Worm (Caenorhabditis elegans): ENCODE measurements around the gene ifg-1.
A peak's percentile ranks its signal among the peaks of the same experiment; 100 is the strongest.

The ifg-1 gene

ce11 chrII:8249710-8250109, 32.7 kb downstream of the ifg-1 start:
- TF ChIP-seq fos-1 (tag; optimal IDR thresholded peaks at IDR 0.05): peak; percentile 20
- no peak for TF ChIP-seq aly-2 (tag; optimal IDR thresholded peaks at IDR 0.05)

ce11 chrII:8253160-8253793, 36.3 kb downstream of the ifg-1 start, which contains the start of gene F35C11.5:
TSS of gene F35C11.5 (plus strand) at chrII:8253743.
- no peak for TF ChIP-seq ceh-16 (tag; optimal IDR thresholded peaks at IDR 0.05)

DNA sequence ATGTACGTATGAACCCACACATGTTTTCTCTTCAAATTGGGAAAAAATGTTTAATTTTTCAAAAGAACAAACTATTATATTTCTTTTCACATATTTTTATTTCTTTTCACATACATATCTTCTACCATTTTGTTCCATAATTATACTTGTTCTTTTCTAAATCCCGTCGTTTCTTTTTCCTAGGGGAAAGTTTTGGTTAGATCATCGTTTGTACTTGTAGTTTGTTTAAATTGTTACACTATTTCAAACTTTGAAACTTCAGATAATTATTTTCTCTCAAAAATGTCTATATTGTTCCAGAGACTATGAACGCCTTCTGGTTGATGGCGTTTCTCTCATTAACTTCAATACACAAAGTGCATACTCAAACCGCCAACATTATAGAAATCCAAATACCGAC, 39.0 kb downstream of the ifg-1 start, which contains the start of gene F35C11.7:
Gene F35C11.7, plus strand, starts transcription at position 301 of the 400 bp plus-strand sequence.
- TF ChIP-seq fos-1 (tag; optimal IDR thresholded peaks at IDR 0.05) (no peak), dmd-4 (tag; optimal IDR thresholded peaks at IDR 0.05) (no peak), ceh-82 (tag; optimal IDR thresholded peaks at IDR 0.05) (no peak), C34F6.9 (tag; optimal IDR thresholded peaks at IDR 0.05) (no peak), nhr-25 (tag; optimal IDR thresholded peaks at IDR 0.05) (no peak), ama-1 (optimal IDR thresholded peaks at IDR 0.05) (no peak), sma-3 (GFP tag; optimal IDR thresholded peaks at IDR 0.05) (no peak), nhr-11 (tag; optimal IDR thresholded peaks at IDR 0.05) (no peak)

- TF ChIP-seq lin-11 (tag; optimal IDR thresholded peaks at IDR 0.05) (no peak), mdl-1 (tag; optimal IDR thresholded peaks at IDR 0.05) (no peak), F13H6.1 (tag; optimal IDR thresholded peaks at IDR 0.05) (no peak), ceh-16 (tag; optimal IDR thresholded peaks at IDR 0.05) (no peak), Y55F3AM.14 (GFP tag; optimal IDR thresholded peaks at IDR 0.05) (no peak), crh-2 (tag; optimal IDR thresholded peaks at IDR 0.05) (no peak), fos-1 (tag; optimal IDR thresholded peaks at IDR 0.05) (no peak), nhr-10 (tag; optimal IDR thresholded peaks at IDR 0.05) (no peak), nhr-21 (tag; optimal IDR thresholded peaks at IDR 0.05) (no peak), unc-39 (tag; optimal IDR thresholded peaks at IDR 0.05) (no peak), sem-4 (tag; optimal IDR thresholded peaks at IDR 0.05) (no peak), blmp-1 (tag; optimal IDR thresholded peaks at IDR 0.05; ENCODE audit: insufficient read depth) (no peak), nhr-25 (tag; optimal IDR thresholded peaks at IDR 0.05) (no peak), ztf-1 (GFP tag; conservative IDR thresholded peaks at IDR 0.05) (no peak), R02D3.7 (tag; optimal IDR thresholded peaks at IDR 0.05) (no peak), nhr-77 (tag; optimal IDR thresholded peaks at IDR 0.05) (no peak), elt-1 (tag; optimal IDR thresholded peaks at IDR 0.05) (no peak), snpc-4 (tag; optimal IDR thresholded peaks at IDR 0.05) (no peak)
Measured at ce11 chrII:8259038-8259437, 42.0 kb downstream of the ifg-1 start, which contains the start of gene F35C11.6. TSS of gene F35C11.6 (minus strand) at chrII:8259138.

DNA sequence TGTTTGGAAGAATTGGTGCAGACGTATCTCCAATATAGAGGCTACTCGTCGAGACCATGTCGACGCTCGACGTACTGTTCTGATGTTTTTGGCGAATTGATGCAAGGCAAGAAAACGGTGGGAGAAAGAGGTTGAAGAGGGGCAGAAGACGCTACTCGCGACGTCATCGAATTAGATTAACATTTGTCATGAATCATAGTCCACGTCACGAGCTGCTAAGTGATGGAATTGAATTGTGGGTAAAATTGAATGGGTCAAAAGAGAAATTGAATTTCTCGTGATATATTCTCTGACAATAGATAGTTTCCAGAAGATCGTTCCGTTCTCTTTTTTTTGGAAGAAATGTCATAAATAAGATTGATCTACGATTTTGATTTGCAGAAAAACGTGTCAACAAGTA, 42.7 kb downstream of the ifg-1 start:
- TF ChIP-seq nhr-129 (tag; optimal IDR thresholded peaks at IDR 0.05) (peak; percentile 12), sma-3 (GFP tag; optimal IDR thresholded peaks at IDR 0.05) (peak; percentile 88), crh-2 (tag; optimal IDR thresholded peaks at IDR 0.05) (peak; percentile 23), dmd-4 (tag; optimal IDR thresholded peaks at IDR 0.05) (no peak), sma-9 (GFP tag; optimal IDR thresholded peaks at IDR 0.05) (peak; percentile 66), sma-9 (tag; optimal IDR thresholded peaks at IDR 0.05) (no peak), ztf-4 (tag; optimal IDR thresholded peaks at IDR 0.05) (no peak)

DNA sequence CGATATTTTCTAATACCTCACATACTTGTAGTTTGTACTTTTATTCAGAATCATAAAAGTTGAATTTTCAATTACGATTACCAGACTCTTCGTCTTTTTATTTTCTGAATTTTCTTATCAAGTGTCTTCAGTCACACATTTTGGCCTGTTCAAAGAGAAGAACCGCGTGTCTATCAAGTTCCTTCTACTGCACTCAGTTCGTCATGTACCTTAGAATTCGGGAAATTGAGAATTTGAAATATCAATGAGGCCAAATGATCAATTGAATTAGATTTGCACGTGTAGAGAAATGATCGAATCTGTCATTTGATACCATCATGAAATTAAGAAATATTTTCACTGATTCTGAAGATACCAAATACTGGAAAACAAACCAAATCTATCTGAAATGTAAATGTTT, 46.5 kb downstream of the ifg-1 start:
- TF ChIP-seq nhr-11 (tag; optimal IDR thresholded peaks at IDR 0.05) (no peak), unc-39 (tag; optimal IDR thresholded peaks at IDR 0.05) (no peak), egl-27 (tag; optimal IDR thresholded peaks at IDR 0.05) (no peak), dmd-4 (tag; optimal IDR thresholded peaks at IDR 0.05) (no peak), skn-1 (tag; optimal IDR thresholded peaks at IDR 0.05) (no peak), ztf-11 (tag; optimal IDR thresholded peaks at IDR 0.05) (no peak), nhr-237 (tag; optimal IDR thresholded peaks at IDR 0.05) (no peak), ceh-16 (tag; optimal IDR thresholded peaks at IDR 0.05) (no peak), mbf-1 (tag; optimal IDR thresholded peaks at IDR 0.05) (no peak), C34F6.9 (tag; optimal IDR thresholded peaks at IDR 0.05) (no peak), blmp-1 (tag; optimal IDR thresholded peaks at IDR 0.05; ENCODE audit: insufficient read depth) (peak; percentile 49), sem-4 (tag; optimal IDR thresholded peaks at IDR 0.05) (no peak), R02D3.7 (tag; optimal IDR thresholded peaks at IDR 0.05) (no peak), unc-55 (GFP tag; optimal IDR thresholded peaks at IDR 0.05) (no peak), crh-2 (tag; optimal IDR thresholded peaks at IDR 0.05) (no peak), fos-1 (tag; optimal IDR thresholded peaks at IDR 0.05) (peak; percentile 40), nhr-6 (tag; optimal IDR thresholded peaks at IDR 0.05) (peak; percentile 18), sma-3 (GFP tag; optimal IDR thresholded peaks at IDR 0.05) (peak; percentile 81), ama-1 (optimal IDR thresholded peaks at IDR 0.05) (no peak), aly-2 (tag; optimal IDR thresholded peaks at IDR 0.05) (no peak), alr-1 (tag; optimal IDR thresholded peaks at IDR 0.05) (no peak), ztf-1 (GFP tag; conservative IDR thresholded peaks at IDR 0.05) (no peak), Y55F3AM.14 (GFP tag; optimal IDR thresholded peaks at IDR 0.05) (no peak), nhr-23 (tag; optimal IDR thresholded peaks at IDR 0.05) (no peak), ztf-4 (tag; optimal IDR thresholded peaks at IDR 0.05) (no peak), gmeb-1 (tag; optimal IDR thresholded peaks at IDR 0.05) (no peak), mdl-1 (tag; optimal IDR thresholded peaks at IDR 0.05) (peak in 1 of 2 experiments; percentile 14), nhr-21 (tag; optimal IDR thresholded peaks at IDR 0.05) (peak; percentile 61), zag-1 (tag; optimal IDR thresholded peaks at IDR 0.05) (no peak), lin-11 (tag; optimal IDR thresholded peaks at IDR 0.05) (no peak), lin-39 (tag; optimal IDR thresholded peaks at IDR 0.05) (no peak)
